Worm (Caenorhabditis elegans) whole organism, midembryonic: ENCODE results near the gene mrps-28.

Experiments used
- cog-1 ChIP-seq: sonication (generic microtip); optimal IDR thresholded peaks from 2 replicates; lab custom pipeline; 2016; ENCODE audit warnings: missing genetic modification characterization, missing compliant biosample characterization
- klf-2 ChIP-seq: fragments of 200-800 bp; sonication (Bioruptor generic); conservative IDR thresholded peaks from 2 replicates; pipeline ENCODE4 v1.3.6; 2022; ENCODE audit warnings: missing genetic modification reagents, missing genetic modification characterization, missing compliant biosample characterization
- med-1 ChIP-seq: sonication (generic microtip); optimal IDR thresholded peaks from 2 replicates; lab custom pipeline; 2017; ENCODE audit warnings: missing genetic modification characterization, mild to moderate bottlenecking, missing compliant biosample characterization, antibody characterized with exemption, missing genetic modification reagents; ENCODE audit not compliant: insufficient read depth

- TF ChIP-seq cog-1 (no peak), klf-2 (no peak), med-1 (GFP tag; lab: Kevin White, UChicago) (no peak)
Measured at ce11 chrV:19610118-19610707, 33.8 kb upstream of the mrps-28 start.
